Fruit fly (Drosophila melanogaster): Measurements from ENCODE around the gene Coq8.
A peak's percentile ranks its signal among the peaks of the same experiment; 100 is the strongest.

Coq8 gene

dm6 chrX:12909577-12910426 lies 8.9 kb upstream of the Coq8 start, which contains the start of the genes Brms1 and CG4645 (continued):
- TF ChIP-seq otp (GFP tag; IDR thresholded peaks at IDR 0.05) (no peak), Hsf (GFP tag; optimal IDR thresholded peaks at IDR 0.05) (peak; percentile 45), org-1 (GFP tag; optimal IDR thresholded peaks at IDR 0.05) (no peak), CG7372 (GFP tag; IDR thresholded peaks at IDR 0.05) (no peak), Hr51 (GFP tag; optimal IDR thresholded peaks at IDR 0.05) (peak in 1 of 2 experiments; percentile 41), jigr1 (GFP tag; IDR thresholded peaks at IDR 0.05) (no peak), ab (GFP tag; optimal IDR thresholded peaks at IDR 0.05) (no peak), disco-r (GFP tag; optimal IDR thresholded peaks at IDR 0.05) (no peak), pan (optimal IDR thresholded peaks at IDR 0.05) (no peak), pan (GFP tag; optimal IDR thresholded peaks at IDR 0.05 in 1 of 2, IDR thresholded peaks at IDR 0.05 in 1 of 2) (peak in 1 of 2 experiments; percentile 18), CG7745 (tag; optimal IDR thresholded peaks at IDR 0.05) (no peak), ham (GFP tag; IDR thresholded peaks at IDR 0.05) (no peak), CG10267 (tag; optimal IDR thresholded peaks at IDR 0.05) (peak; percentile 95), CG2120 (GFP tag; optimal IDR thresholded peaks at IDR 0.05) (peak; percentile 58), CG2116 (GFP tag; optimal IDR thresholded peaks at IDR 0.05) (peak; percentile 44), TFAM (GFP tag; optimal IDR thresholded peaks at IDR 0.05) (no peak), run (tag; optimal IDR thresholded peaks at IDR 0.05) (no peak), CG16863 (GFP tag; optimal IDR thresholded peaks at IDR 0.05) (no peak), dimm (GFP tag; IDR thresholded peaks at IDR 0.05) (no peak), pum (GFP tag; optimal IDR thresholded peaks at IDR 0.05) (no peak), CG9876 (GFP tag; optimal IDR thresholded peaks at IDR 0.05) (no peak), Hmr (GFP tag; optimal IDR thresholded peaks at IDR 0.05) (peak; percentile 52), CG10543 (GFP tag; optimal IDR thresholded peaks at IDR 0.05) (peak; percentile 70), ap (GFP tag; IDR thresholded peaks at IDR 0.05) (no peak), CG3065 (GFP tag; optimal IDR thresholded peaks at IDR 0.05) (no peak), CG2875 (GFP tag; optimal IDR thresholded peaks at IDR 0.05) (no peak), CG31388 (GFP tag; optimal IDR thresholded peaks at IDR 0.05) (no peak), CG10147 (GFP tag; optimal IDR thresholded peaks at IDR 0.05) (peak; percentile 16), Nf-YB (GFP tag; optimal IDR thresholded peaks at IDR 0.05) (no peak), Xrp1 (GFP tag; IDR thresholded peaks at IDR 0.05) (peak; percentile 27; the same call in 1 of the 2 replicates), sna (GFP tag; IDR thresholded peaks at IDR 0.05; ENCODE audit: partially characterized antibody) (0 out of 2 replicates have a peak, but pooled peaks have one; percentile 27), stc (GFP tag; IDR thresholded peaks at IDR 0.05) (no peak; the same call in 1 of the 2 replicates), tna (GFP tag; IDR thresholded peaks at IDR 0.05; ENCODE audit: partially characterized antibody) (no peak), Atf6 (GFP tag; IDR thresholded peaks at IDR 0.05) (no peak), Hmx (GFP tag; optimal IDR thresholded peaks at IDR 0.05) (no peak), CG4707 (GFP tag; optimal IDR thresholded peaks at IDR 0.05) (no peak), fd3F (GFP tag; optimal IDR thresholded peaks at IDR 0.05) (peak; percentile 12), CG9215 (GFP tag; IDR thresholded peaks at IDR 0.05) (peak; percentile 58; the same call in 1 of the 2 replicates), mld (GFP tag; IDR thresholded peaks at IDR 0.05; ENCODE audit: partially characterized antibody) (no peak), CG11723 (GFP tag; optimal IDR thresholded peaks at IDR 0.05) (peak; percentile 35), ems (GFP tag; optimal IDR thresholded peaks at IDR 0.05) (no peak), CG14710 (tag; optimal IDR thresholded peaks at IDR 0.05) (peak; percentile 67), CG8944 (GFP tag; optimal IDR thresholded peaks at IDR 0.05) (no peak), oc (tag; optimal IDR thresholded peaks at IDR 0.05) (no peak), CG30431 (GFP tag; optimal IDR thresholded peaks at IDR 0.05) (no peak), Dek (tag; optimal IDR thresholded peaks at IDR 0.05) (peak; percentile 55), sima (GFP tag; optimal IDR thresholded peaks at IDR 0.05) (no peak), pho (GFP tag; optimal IDR thresholded peaks at IDR 0.05) (peak; percentile 17), Kr (GFP tag; optimal IDR thresholded peaks at IDR 0.05) (no peak)

Measured in whole organism, embryonic.